Worm (Caenorhabditis elegans) whole organism, L1 larva: ENCODE results near the gene lpr-4.
A peak's percentile ranks its signal among the peaks of the same experiment; 100 is the strongest.

Experiments used
- alr-1 ChIP-seq: fragments of 200-800 bp; sonication (Bioruptor generic); optimal IDR thresholded peaks from 2 replicates; lab custom pipeline; 2018; ENCODE audit warnings: borderline replicate concordance, mild to moderate bottlenecking, missing genetic modification characterization, missing compliant biosample characterization
- blmp-1 ChIP-seq: fragments of 150-350 bp; optimal IDR thresholded peaks from 2 replicates; lab custom pipeline; 2014; ENCODE audit warnings: missing biosample characterization, missing genetic modification characterization
- ceh-63 ChIP-seq: fragments of 200-800 bp; sonication (Bioruptor generic); optimal IDR thresholded peaks from 2 replicates; lab custom pipeline; 2018; ENCODE audit warnings: mild to moderate bottlenecking, missing genetic modification characterization, missing compliant biosample characterization
- ceh-8 ChIP-seq: fragments of 200-800 bp; sonication (Bioruptor generic); optimal IDR thresholded peaks from 2 replicates; lab custom pipeline; 2018; ENCODE audit warnings: mild to moderate bottlenecking, missing genetic modification characterization, moderate library complexity, missing compliant biosample characterization
- efl-1 ChIP-seq, 4 experiments: fragments of 150-350 bp; optimal IDR thresholded peaks in 3 of 4; peaks in 1 of 4; 1 replicate in 1 of 4; 2 replicates in 3 of 4; lab custom pipeline; 2014; ENCODE audit warnings: missing biosample characterization in 2 of 4, missing genetic modification characterization in 2 of 4, missing genetic modification reagents in 2 of 4
- egl-13 ChIP-seq: sonication (generic microtip); optimal IDR thresholded peaks from 2 replicates; lab custom pipeline; 2016; ENCODE audit warnings: missing genotype, missing genetic modification reagents, missing genetic modification characterization, missing compliant biosample characterization
- egl-27 ChIP-seq, 2 experiments: fragments of 150-350 bp in 1 of 2; sonication (generic microtip); optimal IDR thresholded peaks; 3 replicates each; lab custom pipeline; 2017 to 2018; ENCODE audit warnings: missing biosample characterization in 2 of 2, missing genetic modification characterization in 2 of 2, missing genetic modification reagents in 2 of 2
- elt-2 ChIP-seq: sonication (generic microtip); optimal IDR thresholded peaks from 2 replicates; lab custom pipeline; 2016; ENCODE audit warnings: missing genetic modification characterization, mild to moderate bottlenecking, inconsistent platforms, missing compliant biosample characterization, missing genetic modification reagents
- fos-1 ChIP-seq: fragments of 150-350 bp; optimal IDR thresholded peaks from 2 replicates; lab custom pipeline; 2014; ENCODE audit warnings: missing biosample characterization, missing genetic modification characterization
- hpl-2 ChIP-seq: fragments of 150-350 bp; optimal IDR thresholded peaks from 2 replicates; lab custom pipeline; 2014; ENCODE audit warnings: missing biosample characterization, missing genetic modification reagents, missing genetic modification characterization
- irx-1 ChIP-seq: sonication (generic microtip); optimal IDR thresholded peaks from 2 replicates; lab custom pipeline; 2016; ENCODE audit warnings: missing genetic modification characterization, missing compliant biosample characterization
- isw-1 ChIP-seq: fragments of 200-800 bp; sonication (Bioruptor generic); IDR thresholded peaks from 2 replicates; pipeline ENCODE4 v1.3.6; 2022; ENCODE audit warnings: missing genetic modification characterization, missing compliant biosample characterization
- lin-13 ChIP-seq: fragments of 150-350 bp; optimal IDR thresholded peaks from 2 replicates; lab custom pipeline; 2014; ENCODE audit warnings: missing biosample characterization, missing genetic modification reagents, missing genetic modification characterization
- lin-15B ChIP-seq: fragments of 150-350 bp; sonication (generic microtip); optimal IDR thresholded peaks from 3 replicates; lab custom pipeline; 2014; ENCODE audit warnings: missing biosample characterization, missing genetic modification characterization
- lin-35 ChIP-seq, 2 experiments: fragments of 150-350 bp; optimal IDR thresholded peaks; 2 replicates each; lab custom pipeline; 2014; ENCODE audit warnings: missing biosample characterization in 2 of 2, missing genetic modification characterization in 2 of 2, missing genetic modification reagents in 2 of 2
- lir-3 ChIP-seq: sonication (generic microtip); optimal IDR thresholded peaks from 2 replicates; lab custom pipeline; 2016; ENCODE audit warnings: mild to moderate bottlenecking, missing genetic modification characterization, moderate library complexity, missing compliant biosample characterization; ENCODE audit not compliant: poor library complexity
- mdl-1 ChIP-seq, 2 experiments: fragments of 150-350 bp; optimal IDR thresholded peaks; 2 replicates each; lab custom pipeline; 2014 to 2017; ENCODE audit warnings: missing biosample characterization in 2 of 2, missing genetic modification characterization in 2 of 2, inconsistent platforms in 1 of 2
- nhr-12 ChIP-seq: sonication (generic microtip); optimal IDR thresholded peaks from 2 replicates; lab custom pipeline; 2017; ENCODE audit warnings: missing biosample characterization, missing genetic modification characterization
- nhr-237 ChIP-seq: fragments of 150-350 bp; optimal IDR thresholded peaks from 2 replicates; lab custom pipeline; 2014; ENCODE audit warnings: missing biosample characterization, missing genetic modification characterization
- nhr-90 ChIP-seq: sonication (generic microtip); optimal IDR thresholded peaks from 2 replicates; lab custom pipeline; 2016; ENCODE audit warnings: mild to moderate bottlenecking, missing genetic modification characterization, missing compliant biosample characterization; ENCODE audit not compliant: poor library complexity
- snpc-4 ChIP-seq: fragments of 150-350 bp; optimal IDR thresholded peaks from 2 replicates; lab custom pipeline; 2014; ENCODE audit warnings: missing biosample characterization, missing genetic modification characterization
- sox-4 ChIP-seq: sonication (generic microtip); optimal IDR thresholded peaks from 2 replicates; lab custom pipeline; 2016; ENCODE audit warnings: missing genetic modification characterization, missing compliant biosample characterization
- swsn-7 ChIP-seq: sonication (generic microtip); optimal IDR thresholded peaks from 2 replicates; lab custom pipeline; 2016; ENCODE audit warnings: missing genetic modification characterization, missing compliant biosample characterization
- unc-30 ChIP-seq: sonication (generic microtip); optimal IDR thresholded peaks from 2 replicates; lab custom pipeline; 2017; ENCODE audit warnings: missing biosample characterization, missing genetic modification characterization
- unc-62 ChIP-seq: fragments of 150-350 bp; optimal IDR thresholded peaks from 2 replicates; lab custom pipeline; 2014; ENCODE audit warnings: missing biosample characterization, missing genetic modification reagents, missing genetic modification characterization
- unc-98 ChIP-seq: fragments of 200-800 bp; sonication (Bioruptor generic); IDR thresholded peaks from 2 replicates; pipeline ENCODE4 v1.3.6; 2022; ENCODE audit warnings: missing genetic modification characterization, missing compliant biosample characterization
- zag-1 ChIP-seq: fragments of 150-350 bp; optimal IDR thresholded peaks from 2 replicates; lab custom pipeline; 2014; ENCODE audit warnings: missing biosample characterization, missing genetic modification characterization
- zip-4 ChIP-seq: fragments of 200-800 bp; sonication (Bioruptor generic); optimal IDR thresholded peaks from 2 replicates; lab custom pipeline; 2018; ENCODE audit warnings: mild to moderate bottlenecking, missing genetic modification characterization, moderate library complexity, missing compliant biosample characterization

lpr-4 gene

ce11 chrX:11104883-11105629 is 40.1 kb downstream of the lpr-4 start, which contains the start of gene W02H3.1:
W02H3.1 (minus strand) TSS chrX:11105460.
- no peak for TF ChIP-seq nhr-12 (tag; lab: Kevin White, UChicago)
- no peak for TF ChIP-seq zip-4 (GFP tag; lab: Kevin White, UChicago)
- TF ChIP-seq fos-1 (tag; lab: Kevin White, UChicago): no peak
- TF ChIP-seq hpl-2 (GFP tag; lab: Kevin White, UChicago): no peak
- TF ChIP-seq efl-1 (optimal IDR thresholded peaks at IDR 0.05; lab: Kevin White, UChicago): no peak
- peak in 1 of 2 experiments; percentile 89 for TF ChIP-seq efl-1 (GFP tag; optimal IDR thresholded peaks at IDR 0.05 in 1 of 2; lab: Kevin White, UChicago)
- no peak for TF ChIP-seq unc-30
- no peak for TF ChIP-seq blmp-1 (tag; lab: Kevin White, UChicago)
- no peak for TF ChIP-seq irx-1 (tag; lab: Kevin White, UChicago)
- no peak for TF ChIP-seq unc-62 (GFP tag; lab: Kevin White, UChicago)

- TF ChIP-seq ceh-63 (no peak), elt-2 (tag; lab: Kevin White, UChicago) (no peak), efl-1 (optimal IDR thresholded peaks at IDR 0.05; lab: Kevin White, UChicago) (no peak), efl-1 (GFP tag; optimal IDR thresholded peaks at IDR 0.05 in 1 of 2; lab: Kevin White, UChicago) (no peak), mdl-1 (tag; optimal IDR thresholded peaks at IDR 0.05; lab: Kevin White, UChicago) (no peak), isw-1 (no peak), lin-35 (GFP tag; optimal IDR thresholded peaks at IDR 0.05; lab: Kevin White, UChicago) (no peak), blmp-1 (tag; lab: Kevin White, UChicago) (no peak), zip-4 (GFP tag; lab: Kevin White, UChicago) (no peak), lir-3 (no peak), nhr-90 (tag; lab: Kevin White, UChicago) (no peak), egl-13 (tag; lab: Kevin White, UChicago) (no peak), nhr-237 (tag; lab: Kevin White, UChicago) (no peak), swsn-7 (no peak), alr-1 (tag; lab: Kevin White, UChicago) (no peak), lin-13 (GFP tag; lab: Kevin White, UChicago) (no peak), sox-4 (tag; lab: Kevin White, UChicago) (no peak), snpc-4 (tag; lab: Kevin White, UChicago) (no peak), unc-62 (GFP tag; lab: Kevin White, UChicago) (no peak), unc-98 (GFP tag; lab: Robert Waterston, UW) (no peak)
Measured at ce11 chrX:11107076-11107475, 42.1 kb downstream of the lpr-4 start, which contains the start of gene clc-17. clc-17 (plus strand) TSS chrX:11107376.

ce11 chrX:11109200-11109599 is 44.3 kb downstream of the lpr-4 start, which contains the start of gene grd-1:
grd-1 (plus strand) TSS chrX:11109440.
- TF ChIP-seq lin-15B (tag; lab: Kevin White, UChicago) (no peak), blmp-1 (tag; lab: Kevin White, UChicago) (peak; percentile 89)
- TF ChIP-seq, all 84 proteins: peak for 1

ce11 chrX:11114420-11114819 is 49.5 kb downstream of the lpr-4 start:
- TF ChIP-seq ceh-8 (GFP tag; lab: Kevin White, UChicago) (peak; percentile 2), zag-1 (tag; lab: Kevin White, UChicago) (no peak), egl-27 (tag; optimal IDR thresholded peaks at IDR 0.05; lab: Kevin White, UChicago) (no peak)
